Fruit fly (Drosophila melanogaster) whole organism, wandering third instar larva: ENCODE data around the gene mRpL15.

Source experiments
- Hr83 ChIP-seq: fragments of 200-300 bp; sonication (Bioruptor generic); optimal IDR thresholded peaks from 2 replicates; lab custom pipeline; 2016; ENCODE audit warnings: missing biosample characterization, mild to moderate bottlenecking, missing genetic modification characterization, moderate library complexity; ENCODE audit not compliant: poor library complexity, severe bottlenecking
- Mio ChIP-seq: sonication (Bioruptor generic); optimal IDR thresholded peaks from 2 replicates; lab custom pipeline; 2016; ENCODE audit warnings: missing biosample characterization, missing genetic modification characterization
- OdsH ChIP-seq: fragments of 200-800 bp; sonication (Bioruptor generic); optimal IDR thresholded peaks from 2 replicates; lab custom pipeline; 2016; ENCODE audit warnings: missing biosample characterization, mild to moderate bottlenecking, missing genetic modification characterization
- Rel ChIP-seq, 2 experiments: fragments of 200-800 bp; sonication (Bioruptor generic) in 1 of 2; optimal IDR thresholded peaks; 2 replicates in 1 of 2; 3 replicates in 1 of 2; lab custom pipeline; 2016 to 2019; ENCODE audit warnings: mild to moderate bottlenecking in 2 of 2, missing biosample characterization in 2 of 2, missing genetic modification characterization in 2 of 2, moderate library complexity in 1 of 2
- dsf ChIP-seq: sonication (Bioruptor generic); optimal IDR thresholded peaks from 2 replicates; lab custom pipeline; 2016; ENCODE audit warnings: missing biosample characterization, missing genetic modification characterization, borderline replicate concordance
- foxo ChIP-seq, 2 experiments: fragments of 200-800 bp; sonication (Bioruptor generic); optimal IDR thresholded peaks; 2 replicates in 1 of 2; 3 replicates in 1 of 2; lab custom pipeline; 2016 to 2017; ENCODE audit warnings: missing biosample characterization in 2 of 2, missing genetic modification characterization in 2 of 2
- fru ChIP-seq: fragments of 200-800 bp; sonication (Bioruptor generic); optimal IDR thresholded peaks from 3 replicates; lab custom pipeline; 2016; ENCODE audit warnings: missing biosample characterization, mild to moderate bottlenecking, missing genetic modification characterization
- h ChIP-seq: fragments of 200-800 bp; sonication (Bioruptor generic); optimal IDR thresholded peaks from 3 replicates; lab custom pipeline; 2016; ENCODE audit warnings: missing biosample characterization, mild to moderate bottlenecking, missing genetic modification characterization
- psq ChIP-seq: fragments of 200-800 bp; sonication (Bioruptor generic); optimal IDR thresholded peaks from 3 replicates; lab custom pipeline; 2017; ENCODE audit warnings: missing biosample characterization, mild to moderate bottlenecking, missing genetic modification characterization, moderate library complexity
- woc ChIP-seq: sonication (Bioruptor generic); optimal IDR thresholded peaks from 2 replicates; lab custom pipeline; 2016; ENCODE audit warnings: missing biosample characterization, mild to moderate bottlenecking, missing genetic modification characterization

DNA sequence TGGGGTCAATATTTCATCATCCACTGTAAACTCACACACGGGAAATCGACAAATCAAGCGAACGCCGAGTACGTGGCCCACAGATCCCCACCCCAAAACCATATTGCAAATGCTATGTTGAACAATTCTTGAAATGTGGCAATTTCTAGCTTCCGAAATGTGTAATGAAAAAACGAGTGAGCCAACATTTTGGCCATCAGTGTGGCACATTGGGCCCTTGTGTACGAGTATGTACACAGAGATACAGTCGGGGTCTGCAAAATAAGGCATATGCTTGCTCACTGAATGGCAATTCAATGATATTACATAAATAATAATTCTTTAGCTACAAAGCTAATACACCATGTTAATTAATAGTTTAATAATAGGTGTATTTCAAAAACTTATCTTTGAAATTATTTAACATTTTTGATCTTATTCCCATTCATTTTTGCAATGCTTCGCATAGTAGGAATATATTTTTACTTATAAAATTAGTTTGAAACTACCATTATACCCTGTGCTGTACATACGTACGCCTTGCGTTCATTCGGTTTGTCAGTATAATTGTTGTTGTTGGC lies 36.4 kb downstream of the mRpL15 start:
- peak; percentile 90 for TF ChIP-seq fru (GFP tag; lab: Kevin White, UChicago)
- TF ChIP-seq Hr83 (GFP tag; lab: Kevin White, UChicago), result peak; percentile 70
- peak; percentile 91 for TF ChIP-seq OdsH (GFP tag; lab: Kevin White, UChicago)
- peak; percentile 82 for TF ChIP-seq Mio (GFP tag; lab: Kevin White, UChicago)
- peak; percentile 91 for TF ChIP-seq h (GFP tag; lab: Kevin White, UChicago)
- no peak for TF ChIP-seq dsf (GFP tag; lab: Kevin White, UChicago)
- TF ChIP-seq Rel (GFP tag; optimal IDR thresholded peaks at IDR 0.05; lab: Kevin White, UChicago), result peak; percentile 1
- peak; percentile 71 for TF ChIP-seq Rel (tag; optimal IDR thresholded peaks at IDR 0.05; lab: Kevin White, UChicago)
- peak; percentile 83 for TF ChIP-seq woc
- peak; percentile 55 to 91 for TF ChIP-seq foxo (GFP tag; optimal IDR thresholded peaks at IDR 0.05; lab: Kevin White, UChicago)
- TF ChIP-seq psq, result peak; percentile 81
